Worm (Caenorhabditis elegans) whole organism, late embryonic: ENCODE measurements around the gene usp-4.

Experiments
- C08G9.2 ChIP-seq: sonication (generic microtip); optimal IDR thresholded peaks from 2 replicates; lab custom pipeline; 2016; ENCODE audit warnings: mild to moderate bottlenecking, missing genetic modification characterization, moderate library complexity, missing compliant biosample characterization
- C38D4.7 ChIP-seq: fragments of 200-800 bp; sonication (Bioruptor generic); optimal IDR thresholded peaks from 2 replicates; lab custom pipeline; 2018; ENCODE audit warnings: mild to moderate bottlenecking, missing genetic modification characterization, moderate library complexity, missing compliant biosample characterization
- F13H6.1 ChIP-seq: sonication (generic microtip); optimal IDR thresholded peaks from 2 replicates; lab custom pipeline; 2016; ENCODE audit warnings: missing genetic modification characterization, missing compliant biosample characterization
- K02D7.2 ChIP-seq: sonication (generic microtip); optimal IDR thresholded peaks from 2 replicates; lab custom pipeline; 2017; ENCODE audit warnings: mild to moderate bottlenecking, missing genetic modification characterization, missing compliant biosample characterization
- K09A11.1 ChIP-seq: sonication (generic microtip); optimal IDR thresholded peaks from 2 replicates; lab custom pipeline; 2017; ENCODE audit warnings: antibody characterized with exemption, mild to moderate bottlenecking, missing genetic modification characterization, missing compliant biosample characterization; ENCODE audit not compliant: insufficient read depth
- Y22D7AL.16 ChIP-seq: sonication (generic microtip); optimal IDR thresholded peaks from 2 replicates; lab custom pipeline; 2016; ENCODE audit warnings: missing genetic modification characterization, missing compliant biosample characterization
- ceh-2 ChIP-seq: sonication (generic microtip); optimal IDR thresholded peaks from 2 replicates; lab custom pipeline; 2016; ENCODE audit warnings: missing genotype, missing genetic modification characterization, missing compliant biosample characterization
- ceh-22 ChIP-seq: sonication (generic microtip); optimal IDR thresholded peaks from 2 replicates; lab custom pipeline; 2017; ENCODE audit warnings: missing biosample characterization, missing genetic modification characterization
- ceh-24 ChIP-seq: sonication (generic microtip); optimal IDR thresholded peaks from 2 replicates; lab custom pipeline; 2016; ENCODE audit warnings: mild to moderate bottlenecking, missing genetic modification characterization, missing compliant biosample characterization
- ceh-34 ChIP-seq: sonication (generic microtip); optimal IDR thresholded peaks from 2 replicates; lab custom pipeline; 2016; ENCODE audit warnings: mild to moderate bottlenecking, missing genetic modification characterization, missing compliant biosample characterization
- ceh-45 ChIP-seq: fragments of 200-800 bp; sonication (Bioruptor generic); IDR thresholded peaks from 2 replicates; pipeline ENCODE4 v1.3.6; 2022; ENCODE audit warnings: missing genetic modification reagents, missing genetic modification characterization, missing compliant biosample characterization
- ceh-48 ChIP-seq: sonication (generic microtip); optimal IDR thresholded peaks from 2 replicates; lab custom pipeline; 2016; ENCODE audit warnings: missing genetic modification characterization, inconsistent platforms, missing compliant biosample characterization
- ceh-6 ChIP-seq: fragments of 200-800 bp; sonication (Bioruptor generic); optimal IDR thresholded peaks from 2 replicates; lab custom pipeline; 2018; ENCODE audit warnings: mild to moderate bottlenecking, missing genetic modification characterization, missing compliant biosample characterization
- ceh-9 ChIP-seq: sonication (generic microtip); optimal IDR thresholded peaks from 2 replicates; lab custom pipeline; 2016; ENCODE audit warnings: mild to moderate bottlenecking, missing genetic modification characterization, inconsistent platforms, missing compliant biosample characterization
- che-1 ChIP-seq: sonication (generic microtip); optimal IDR thresholded peaks from 2 replicates; lab custom pipeline; 2016; ENCODE audit warnings: mild to moderate bottlenecking, missing genetic modification characterization, missing compliant biosample characterization
- eyg-1 ChIP-seq: sonication (generic microtip); optimal IDR thresholded peaks from 2 replicates; lab custom pipeline; 2016; ENCODE audit warnings: missing genotype, missing genetic modification characterization, missing compliant biosample characterization
- hlh-30 ChIP-seq: sonication (generic microtip); optimal IDR thresholded peaks from 2 replicates; lab custom pipeline; 2017; ENCODE audit warnings: antibody characterized with exemption, missing genetic modification characterization, missing compliant biosample characterization; ENCODE audit not compliant: insufficient read depth
- hlh-8 ChIP-seq: sonication (generic microtip); optimal IDR thresholded peaks from 2 replicates; lab custom pipeline; 2016; ENCODE audit warnings: missing genotype, missing genetic modification characterization, missing compliant biosample characterization
- lim-6 ChIP-seq: sonication (generic microtip); optimal IDR thresholded peaks from 2 replicates; lab custom pipeline; 2016; ENCODE audit warnings: missing genetic modification characterization, missing compliant biosample characterization
- lin-11 ChIP-seq: fragments of 200-800 bp; sonication (Bioruptor generic); optimal IDR thresholded peaks from 2 replicates; lab custom pipeline; 2018; ENCODE audit warnings: mild to moderate bottlenecking, missing genetic modification characterization, missing compliant biosample characterization
- nfya-1 ChIP-seq: sonication (generic microtip); optimal IDR thresholded peaks from 2 replicates; lab custom pipeline; 2017; ENCODE audit warnings: missing genetic modification characterization, mild to moderate bottlenecking, missing compliant biosample characterization, antibody characterized with exemption, moderate library complexity
- nhr-11 ChIP-seq: fragments of 150-350 bp; optimal IDR thresholded peaks from 2 replicates; lab custom pipeline; 2014; ENCODE audit warnings: missing biosample characterization, missing genetic modification characterization
- nhr-232 ChIP-seq: sonication (generic microtip); optimal IDR thresholded peaks from 2 replicates; lab custom pipeline; 2016; ENCODE audit warnings: missing genetic modification characterization, missing compliant biosample characterization
- odd-2 ChIP-seq: sonication (generic microtip); optimal IDR thresholded peaks from 2 replicates; lab custom pipeline; 2017; ENCODE audit warnings: antibody characterized with exemption, mild to moderate bottlenecking, missing genetic modification characterization, missing compliant biosample characterization
- pag-3 ChIP-seq: sonication (generic microtip); optimal IDR thresholded peaks from 2 replicates; lab custom pipeline; 2016; ENCODE audit warnings: missing compliant biosample characterization, missing genetic modification characterization, borderline replicate concordance
- pat-9 ChIP-seq: fragments of 200-800 bp; sonication (Bioruptor generic); optimal IDR thresholded peaks from 2 replicates; lab custom pipeline; 2018; ENCODE audit warnings: mild to moderate bottlenecking, missing genetic modification characterization, moderate library complexity, missing compliant biosample characterization
- pha-4 ChIP-seq: fragments of 150-350 bp; optimal IDR thresholded peaks from 2 replicates; lab custom pipeline; 2018; ENCODE audit warnings: missing biosample characterization, missing genetic modification reagents, missing genetic modification characterization
- rnt-1 ChIP-seq: sonication (generic microtip); optimal IDR thresholded peaks from 2 replicates; lab custom pipeline; 2016; ENCODE audit warnings: missing genetic modification characterization, missing compliant biosample characterization
- sox-2 ChIP-seq: fragments of 200-800 bp; sonication (Bioruptor generic); IDR thresholded peaks from 2 replicates; pipeline ENCODE4 v1.3.6; 2022; ENCODE audit warnings: missing genetic modification reagents, missing genetic modification characterization, missing compliant biosample characterization
- tbx-2 ChIP-seq: sonication (generic microtip); optimal IDR thresholded peaks from 2 replicates; lab custom pipeline; 2016; ENCODE audit warnings: missing genetic modification characterization, missing compliant biosample characterization
- tbx-7 ChIP-seq: sonication (generic microtip); optimal IDR thresholded peaks from 2 replicates; lab custom pipeline; 2016; ENCODE audit warnings: missing genotype, missing genetic modification characterization, missing compliant biosample characterization
- unc-42 ChIP-seq: sonication (generic microtip); optimal IDR thresholded peaks from 2 replicates; lab custom pipeline; 2016; ENCODE audit warnings: missing genotype, missing genetic modification characterization, missing compliant biosample characterization
- zip-5 ChIP-seq: sonication (generic microtip); optimal IDR thresholded peaks from 2 replicates; lab custom pipeline; 2016; ENCODE audit warnings: missing genetic modification characterization, missing compliant biosample characterization

usp-4 gene

ce11 chrIV:6802132-6802531 lies 45.0 kb downstream of the usp-4 start, which contains the start of the genes cest-4 and C17H12.11:
cest-4 (minus strand) TSS chrIV:6802337.
C17H12.11 (plus strand) TSS chrIV:6802387.
- TF ChIP-seq che-1 (tag; lab: Kevin White, UChicago) (no peak), lin-11 (no peak), hlh-8 (tag; lab: Kevin White, UChicago) (no peak), nhr-11 (tag; lab: Kevin White, UChicago) (no peak), hlh-30 (tag; lab: Kevin White, UChicago) (no peak), lim-6 (no peak), C08G9.2 (tag; lab: Kevin White, UChicago) (no peak), ceh-6 (no peak), F13H6.1 (tag; lab: Kevin White, UChicago) (no peak), ceh-9 (tag; lab: Kevin White, UChicago) (no peak), ceh-45 (no peak), K02D7.2 (tag; lab: Kevin White, UChicago) (no peak), ceh-24 (tag; lab: Kevin White, UChicago) (no peak)
- TF ChIP-seq, all 69 proteins: peak for 0

- TF ChIP-seq F13H6.1 (tag; lab: Kevin White, UChicago), result no peak
- no peak for TF ChIP-seq pha-4 (tag; lab: Kevin White, UChicago)
- TF ChIP-seq tbx-2 (tag; lab: Kevin White, UChicago), result no peak
- no peak for TF ChIP-seq Y22D7AL.16 (tag; lab: Kevin White, UChicago)
- no peak for TF ChIP-seq K02D7.2 (tag; lab: Kevin White, UChicago)
- no peak for TF ChIP-seq nfya-1 (tag; lab: Kevin White, UChicago)
- TF ChIP-seq K09A11.1, result no peak
- no peak for TF ChIP-seq odd-2 (tag; lab: Kevin White, UChicago)
- TF ChIP-seq ceh-2, result no peak
- no peak for TF ChIP-seq eyg-1 (tag; lab: Kevin White, UChicago)
- no peak for TF ChIP-seq ceh-34 (tag; lab: Kevin White, UChicago)
These were observed 46.2 kb downstream of the usp-4 start for ce11 chrIV:6803294-6803693.

- TF ChIP-seq rnt-1 (tag; lab: Kevin White, UChicago) (peak; percentile 0), ceh-24 (tag; lab: Kevin White, UChicago) (no peak), ceh-48 (tag; lab: Kevin White, UChicago) (no peak)
These were observed 46.8 kb downstream of the usp-4 start for ce11 chrIV:6803805-6804344.

ce11 chrIV:6804815-6805214 lies 47.7 kb downstream of the usp-4 start, which contains the start of gene C17H12.37:
C17H12.37 (plus strand) TSS chrIV:6805115.
- TF ChIP-seq unc-42 (no peak), rnt-1 (tag; lab: Kevin White, UChicago) (no peak), pag-3 (tag; lab: Kevin White, UChicago) (no peak), ceh-6 (no peak), pat-9 (tag; lab: Kevin White, UChicago) (no peak), tbx-2 (tag; lab: Kevin White, UChicago) (no peak), zip-5 (tag; lab: Kevin White, UChicago) (no peak), nfya-1 (tag; lab: Kevin White, UChicago) (no peak), ceh-22 (tag; lab: Kevin White, UChicago) (no peak), tbx-7 (tag; lab: Kevin White, UChicago) (no peak), nhr-232 (tag; lab: Kevin White, UChicago) (no peak), ceh-9 (tag; lab: Kevin White, UChicago) (no peak), sox-2 (no peak), C38D4.7 (no peak), ceh-34 (tag; lab: Kevin White, UChicago) (no peak), C08G9.2 (tag; lab: Kevin White, UChicago) (no peak)
- TF ChIP-seq, all 69 proteins: peak for 0
